Fruit fly (Drosophila melanogaster) whole organism, embryonic: Measurements from ENCODE around the gene CG7963.

ENCODE experiments used
- Antp ChIP-seq: fragments of 200-800 bp; sonication (Bioruptor generic); optimal IDR thresholded peaks from 3 replicates; lab custom pipeline; 2016; ENCODE audit warnings: missing biosample characterization, missing genetic modification characterization
- Atf-2 ChIP-seq: fragments of 200-800 bp; sonication (Bioruptor generic); optimal IDR thresholded peaks from 2 replicates; lab custom pipeline; 2016; ENCODE audit warnings: missing biosample characterization, missing genetic modification characterization
- Blimp-1 ChIP-seq: fragments of 200-800 bp; sonication (Bioruptor generic); optimal IDR thresholded peaks from 3 replicates; lab custom pipeline; 2018; ENCODE audit warnings: missing biosample characterization, missing genetic modification characterization, mild to moderate bottlenecking, moderate library complexity, missing genetic modification reagents
- CG15514 ChIP-seq: fragments of 200-800 bp; sonication (Bioruptor generic); optimal IDR thresholded peaks from 3 replicates; lab custom pipeline; 2017; ENCODE audit warnings: missing biosample characterization, missing genetic modification characterization, mild to moderate bottlenecking, moderate library complexity, missing genetic modification reagents
- CG1603 ChIP-seq: fragments of 200-800 bp; sonication (Bioruptor generic); optimal IDR thresholded peaks from 2 replicates; lab custom pipeline; 2019; ENCODE audit warnings: missing biosample characterization, mild to moderate bottlenecking, missing genetic modification characterization, moderate library complexity
- CG16815 ChIP-seq: fragments of 200-800 bp; sonication (Bioruptor generic); optimal IDR thresholded peaks from 3 replicates; lab custom pipeline; 2017; ENCODE audit warnings: missing biosample characterization, mild to moderate bottlenecking, missing genetic modification characterization
- CG17829 ChIP-seq: fragments of 200-800 bp; optimal IDR thresholded peaks from 2 replicates; lab custom pipeline; 2019; ENCODE audit warnings: missing biosample characterization, mild to moderate bottlenecking, missing genetic modification characterization, moderate library complexity
- CG17912 ChIP-seq: fragments of 200-800 bp; sonication (Bioruptor generic); optimal IDR thresholded peaks from 2 replicates; lab custom pipeline; 2018; ENCODE audit warnings: missing biosample characterization, mild to moderate bottlenecking, missing genetic modification characterization
- CG3281 ChIP-seq: fragments of 200-800 bp; sonication (Bioruptor generic); optimal IDR thresholded peaks from 3 replicates; lab custom pipeline; 2017; ENCODE audit warnings: missing biosample characterization, mild to moderate bottlenecking, missing genetic modification characterization
- CG34376 ChIP-seq: fragments of 200-800 bp; sonication (Bioruptor generic); optimal IDR thresholded peaks from 2 replicates; lab custom pipeline; 2018; ENCODE audit warnings: missing biosample characterization, mild to moderate bottlenecking, missing genetic modification characterization
- CG5953 ChIP-seq: fragments of 200-800 bp; sonication (Bioruptor generic); IDR thresholded peaks from 2 replicates; pipeline ENCODE4 v1.3.6; 2022; ENCODE audit warnings: missing biosample characterization, missing genetic modification characterization
- CG6654 ChIP-seq: fragments of 200-800 bp; sonication (Bioruptor generic); optimal IDR thresholded peaks from 2 replicates; lab custom pipeline; 2017; ENCODE audit warnings: missing biosample characterization, mild to moderate bottlenecking, missing genetic modification characterization
- CG6765 ChIP-seq: fragments of 200-800 bp; sonication (Bioruptor generic); optimal IDR thresholded peaks from 3 replicates; lab custom pipeline; 2017; ENCODE audit warnings: missing biosample characterization, mild to moderate bottlenecking, missing genetic modification characterization
- CG7745 ChIP-seq: fragments of 200-800 bp; sonication (Bioruptor generic); optimal IDR thresholded peaks from 2 replicates; lab custom pipeline; 2018; ENCODE audit warnings: missing biosample characterization, mild to moderate bottlenecking, missing genetic modification characterization, moderate library complexity
- CG8089 ChIP-seq: fragments of 200-800 bp; sonication (Bioruptor generic); optimal IDR thresholded peaks from 3 replicates; lab custom pipeline; 2016; ENCODE audit warnings: missing biosample characterization, missing genetic modification characterization
- CG9727 ChIP-seq: fragments of 200-800 bp; sonication (Bioruptor generic); optimal IDR thresholded peaks from 3 replicates; lab custom pipeline; 2017; ENCODE audit warnings: missing biosample characterization, mild to moderate bottlenecking, missing genetic modification characterization
- CTCF ChIP-seq: fragments of 200-800 bp; sonication (Bioruptor generic); optimal IDR thresholded peaks from 2 replicates; lab custom pipeline; 2017; ENCODE audit warnings: missing biosample characterization, mild to moderate bottlenecking, missing genetic modification characterization, moderate library complexity
- CrebB ChIP-seq: fragments of 200-800 bp; sonication (Bioruptor generic); optimal IDR thresholded peaks from 3 replicates; lab custom pipeline; 2018; ENCODE audit warnings: missing biosample characterization, mild to moderate bottlenecking, missing genetic modification characterization
- HHEX ChIP-seq: fragments of 200-800 bp; sonication (Bioruptor generic); optimal IDR thresholded peaks from 3 replicates; lab custom pipeline; 2017; ENCODE audit warnings: missing biosample characterization, mild to moderate bottlenecking, missing genetic modification characterization, missing genetic modification reagents
- Hey ChIP-seq: fragments of 200-800 bp; sonication (Bioruptor generic); optimal IDR thresholded peaks from 3 replicates; lab custom pipeline; 2018; ENCODE audit warnings: missing biosample characterization, mild to moderate bottlenecking, missing genetic modification characterization
- HmgD ChIP-seq: fragments of 200-800 bp; sonication (Bioruptor generic); optimal IDR thresholded peaks from 3 replicates; lab custom pipeline; 2016; ENCODE audit warnings: missing biosample characterization, missing genetic modification characterization
- MBD-R2 ChIP-seq: fragments of 200-800 bp; sonication (Bioruptor generic); IDR thresholded peaks from 2 replicates; pipeline ENCODE4 v1.3.6; 2022; ENCODE audit warnings: missing biosample characterization, missing genetic modification characterization
- Spps ChIP-seq: fragments of 200-800 bp; sonication (Bioruptor generic); optimal IDR thresholded peaks from 2 replicates; lab custom pipeline; 2018; ENCODE audit warnings: missing biosample characterization, mild to moderate bottlenecking, missing genetic modification characterization
- TFAM ChIP-seq: fragments of 200-800 bp; sonication (Bioruptor generic); optimal IDR thresholded peaks from 2 replicates; lab custom pipeline; 2017; ENCODE audit warnings: missing biosample characterization, missing genetic modification characterization, inconsistent platforms
- Taf1 ChIP-seq: fragments of 200-800 bp; sonication (Bioruptor generic); IDR thresholded peaks from 2 replicates; pipeline ENCODE4 v1.3.6; 2022; ENCODE audit warnings: missing biosample characterization, missing genetic modification characterization
- al ChIP-seq: fragments of 200-800 bp; sonication (Bioruptor generic); IDR thresholded peaks from 2 replicates; pipeline ENCODE4 v1.3.6; 2022; ENCODE audit warnings: missing biosample characterization, missing genetic modification characterization
- aop ChIP-seq: fragments of 200-800 bp; sonication (Bioruptor generic); IDR thresholded peaks from 2 replicates; pipeline ENCODE4 v1.3.6; 2022; ENCODE audit warnings: missing biosample characterization, missing genetic modification characterization
- chinmo ChIP-seq: fragments of 200-800 bp; sonication (Bioruptor generic); IDR thresholded peaks from 4 replicates; pipeline ENCODE4 v1.3.6; 2022; ENCODE audit warnings: missing biosample characterization, missing genetic modification characterization; ENCODE audit not compliant: partially characterized antibody
- dati ChIP-seq: fragments of 200-800 bp; sonication (Bioruptor generic); IDR thresholded peaks from 2 replicates; pipeline ENCODE4 v1.3.6; 2022; ENCODE audit warnings: missing biosample characterization, missing genetic modification characterization
- dmrt11E ChIP-seq: fragments of 200-800 bp; sonication (Bioruptor generic); optimal IDR thresholded peaks from 3 replicates; lab custom pipeline; 2018; ENCODE audit warnings: missing biosample characterization, mild to moderate bottlenecking, missing genetic modification characterization, moderate library complexity
- fd3F ChIP-seq: fragments of 200-800 bp; sonication (Bioruptor generic); optimal IDR thresholded peaks from 2 replicates; lab custom pipeline; 2018; ENCODE audit warnings: missing biosample characterization, mild to moderate bottlenecking, missing genetic modification characterization, moderate library complexity
- kah ChIP-seq: fragments of 200-800 bp; sonication (Bioruptor generic); optimal IDR thresholded peaks from 2 replicates; lab custom pipeline; 2018; ENCODE audit warnings: missing biosample characterization, mild to moderate bottlenecking, missing genetic modification characterization
- klu ChIP-seq: fragments of 200-800 bp; sonication (Bioruptor generic); IDR thresholded peaks from 2 replicates; pipeline ENCODE4 v1.3.6; 2022; ENCODE audit warnings: missing biosample characterization, missing genetic modification characterization
- lab ChIP-seq: fragments of 200-800 bp; sonication (Bioruptor generic); optimal IDR thresholded peaks from 3 replicates; lab custom pipeline; 2017; ENCODE audit warnings: missing biosample characterization, missing genetic modification characterization, mild to moderate bottlenecking, moderate library complexity, missing genetic modification reagents
- lbe ChIP-seq: fragments of 200-800 bp; sonication (Bioruptor generic); optimal IDR thresholded peaks from 2 replicates; lab custom pipeline; 2016; ENCODE audit warnings: missing biosample characterization, mild to moderate bottlenecking, missing genetic modification characterization
- lilli ChIP-seq: fragments of 200-800 bp; sonication (Bioruptor generic); optimal IDR thresholded peaks from 3 replicates; lab custom pipeline; 2016; ENCODE audit warnings: missing biosample characterization, missing genetic modification characterization
- lov ChIP-seq, 2 experiments: fragments of 200-800 bp in 1 of 2; fragments of >200 bp in 1 of 2; sonication (Bioruptor generic) in 1 of 2; IDR thresholded peaks in 1 of 2; optimal IDR thresholded peaks in 1 of 2; 2 replicates in 1 of 2; 3 replicates in 1 of 2; pipeline versions ENCODE4 v1.3.6 to Lab custom; 2017 to 2022; ENCODE audit warnings: missing biosample characterization in 1 of 2, missing genetic modification characterization in 1 of 2
- nmo ChIP-seq: fragments of 200-800 bp; sonication (Bioruptor generic); optimal IDR thresholded peaks from 2 replicates; lab custom pipeline; 2018; ENCODE audit warnings: missing biosample characterization, mild to moderate bottlenecking, missing genetic modification characterization, moderate library complexity
- nom ChIP-seq: fragments of 200-800 bp; sonication (Bioruptor generic); optimal IDR thresholded peaks from 2 replicates; lab custom pipeline; 2017; ENCODE audit warnings: missing biosample characterization, missing genetic modification characterization, mild to moderate bottlenecking, moderate library complexity, missing genetic modification reagents
- oc ChIP-seq: fragments of 200-800 bp; sonication (Bioruptor generic); optimal IDR thresholded peaks from 2 replicates; lab custom pipeline; 2018; ENCODE audit warnings: missing biosample characterization, mild to moderate bottlenecking, missing genetic modification characterization, moderate library complexity
- odd ChIP-seq: fragments of 200-800 bp; sonication (Bioruptor generic); optimal IDR thresholded peaks from 2 replicates; lab custom pipeline; 2017; ENCODE audit warnings: missing biosample characterization, mild to moderate bottlenecking, missing genetic modification characterization
- pzg ChIP-seq: fragments of 200-800 bp; sonication (Bioruptor generic); optimal IDR thresholded peaks from 3 replicates; lab custom pipeline; 2018; ENCODE audit warnings: missing biosample characterization, mild to moderate bottlenecking, missing genetic modification characterization, moderate library complexity
- sna ChIP-seq: fragments of 200-800 bp; sonication (Bioruptor generic); IDR thresholded peaks from 2 replicates; pipeline ENCODE4 v1.3.6; 2022; ENCODE audit warnings: missing biosample characterization, missing genetic modification characterization; ENCODE audit not compliant: partially characterized antibody
- ssp ChIP-seq: fragments of 200-800 bp; sonication (Bioruptor generic); IDR thresholded peaks from 2 replicates; pipeline ENCODE4 v1.3.6; 2022; ENCODE audit warnings: missing biosample characterization, missing genetic modification characterization
- sug ChIP-seq: fragments of 200-800 bp; optimal IDR thresholded peaks from 2 replicates; lab custom pipeline; 2019; ENCODE audit warnings: missing biosample characterization, mild to moderate bottlenecking, missing genetic modification characterization, moderate library complexity
- tna ChIP-seq: fragments of 200-800 bp; sonication (Bioruptor generic); IDR thresholded peaks from 2 replicates; pipeline ENCODE4 v1.3.6; 2022; ENCODE audit warnings: missing biosample characterization, missing genetic modification characterization; ENCODE audit not compliant: partially characterized antibody
- toy ChIP-seq: fragments of 200-800 bp; sonication (Bioruptor generic); IDR thresholded peaks from 2 replicates; pipeline ENCODE4 v1.3.6; 2022; ENCODE audit warnings: missing biosample characterization, missing genetic modification characterization
- zen ChIP-seq: fragments of 200-800 bp; sonication (Bioruptor generic); optimal IDR thresholded peaks from 3 replicates; lab custom pipeline; 2018; ENCODE audit warnings: missing biosample characterization, mild to moderate bottlenecking, missing genetic modification characterization, moderate library complexity
- zf30C ChIP-seq: fragments of 200-800 bp; sonication (Bioruptor generic); optimal IDR thresholded peaks from 3 replicates; lab custom pipeline; 2018; ENCODE audit warnings: missing biosample characterization, mild to moderate bottlenecking, missing genetic modification characterization

CG7963 gene

dm6 chr3R:8349449-8350115 lies 13.0 kb upstream of the CG7963 start, which contains the start of gene Atg13 (continued):
- TF ChIP-seq lab (GFP tag; lab: Kevin White, UChicago) (no peak), CG17829 (tag; lab: Kevin White, UChicago) (peak; percentile 24), odd (no peak), CG34376 (GFP tag; lab: Kevin White, UChicago) (no peak), ssp (peak; percentile 94), CG7745 (tag; lab: Kevin White, UChicago) (no peak), CG16815 (GFP tag; lab: Kevin White, UChicago) (peak; percentile 32), fd3F (GFP tag; lab: Kevin White, UChicago) (no peak), toy (no peak), CG3281 (GFP tag; lab: Kevin White, UChicago) (no peak), Blimp-1 (GFP tag; lab: Kevin White, UChicago) (peak; percentile 2), sug (tag; lab: Kevin White, UChicago) (peak; percentile 59), CG5953 (GFP tag; lab: Robert Waterston, UW) (no peak), pzg (GFP tag; lab: Kevin White, UChicago) (peak; percentile 46), klu (GFP tag; lab: Robert Waterston, UW) (no peak), CG17912 (GFP tag; lab: Kevin White, UChicago) (no peak), oc (no peak), lov (optimal IDR thresholded peaks at IDR 0.05; lab: Kevin White, UChicago) (no peak), lov (GFP tag; IDR thresholded peaks at IDR 0.05; lab: Robert Waterston, UW) (no peak), Antp (GFP tag; lab: Kevin White, UChicago) (no peak), zen (tag; lab: Kevin White, UChicago) (peak; percentile 36), HHEX (GFP tag; lab: Kevin White, UChicago) (no peak), nmo (GFP tag; lab: Kevin White, UChicago) (peak; percentile 70), TFAM (GFP tag; lab: Kevin White, UChicago) (no peak), CG15514 (GFP tag; lab: Kevin White, UChicago) (peak; percentile 44), dmrt11E (tag; lab: Kevin White, UChicago) (peak; percentile 23), kah (GFP tag; lab: Kevin White, UChicago) (peak; percentile 8), MBD-R2 (peak; percentile 27; the same call in 1 of the 2 replicates), CG6654 (GFP tag; lab: Kevin White, UChicago) (no peak), Spps (tag; lab: Kevin White, UChicago) (no peak), CrebB (tag; lab: Kevin White, UChicago) (no peak), Taf1 (GFP tag; lab: Robert Waterston, UW) (no peak), CG8089 (GFP tag; lab: Kevin White, UChicago) (no peak), tna (GFP tag; lab: Robert Waterston, UW) (peak; percentile 76), CG1603 (tag; lab: Kevin White, UChicago) (peak; percentile 16), al (no peak), Hey (tag; lab: Kevin White, UChicago) (no peak), zf30C (no peak), HmgD (GFP tag; lab: Kevin White, UChicago) (no peak), aop (GFP tag; lab: Robert Waterston, UW) (no peak), sna (peak; percentile 44), chinmo (GFP tag; lab: Robert Waterston, UW) (peak; percentile 73; the same call in 2 of the 4 replicates), lilli (GFP tag; lab: Kevin White, UChicago) (peak; percentile 27), dati (GFP tag; lab: Robert Waterston, UW) (no peak), CTCF (GFP tag; lab: Kevin White, UChicago) (no peak), nom (peak; percentile 98), Atf-2 (no peak), CG6765 (GFP tag; lab: Kevin White, UChicago) (no peak), CG9727 (GFP tag; lab: Kevin White, UChicago) (peak; percentile 31), lbe (GFP tag; lab: Kevin White, UChicago) (no peak)
